Worm (Caenorhabditis elegans) whole organism, mixed stage, embryonic: Measurements from ENCODE around the gene dct-12.

ENCODE experiments used
- M03D4.4 ChIP-seq: sonication (generic microtip); optimal IDR thresholded peaks from 2 replicates; lab custom pipeline; 2017; ENCODE audit warnings: mild to moderate bottlenecking, missing genetic modification characterization, missing compliant biosample characterization
- bed-3 ChIP-seq: fragments of 200-800 bp; sonication (Bioruptor generic); optimal IDR thresholded peaks from 3 replicates; lab custom pipeline; 2018; ENCODE audit warnings: mild to moderate bottlenecking, missing genetic modification characterization, moderate library complexity, missing compliant biosample characterization
- blmp-1 ChIP-seq: fragments of 150-350 bp; optimal IDR thresholded peaks from 2 replicates; lab custom pipeline; 2014; ENCODE audit warnings: missing biosample characterization, missing genetic modification characterization
- ceh-43 ChIP-seq: fragments of 200-800 bp; sonication (Bioruptor generic); optimal IDR thresholded peaks from 2 replicates; lab custom pipeline; 2018; ENCODE audit warnings: mild to moderate bottlenecking, missing genetic modification characterization, moderate library complexity, missing compliant biosample characterization
- ceh-83 ChIP-seq: fragments of 200-800 bp; sonication (Bioruptor generic); optimal IDR thresholded peaks from 2 replicates; lab custom pipeline; 2018; ENCODE audit warnings: mild to moderate bottlenecking, missing genetic modification characterization, missing compliant biosample characterization
- ces-1 ChIP-seq: fragments of 150-350 bp; optimal IDR thresholded peaks from 2 replicates; lab custom pipeline; 2014; ENCODE audit warnings: missing biosample characterization, missing genetic modification reagents, missing genetic modification characterization
- cnd-1 ChIP-seq: fragments of 200-800 bp; sonication (Bioruptor generic); optimal IDR thresholded peaks from 2 replicates; lab custom pipeline; 2018; ENCODE audit warnings: mild to moderate bottlenecking, missing genetic modification characterization, missing compliant biosample characterization
- drap-1 ChIP-seq: fragments of 200-800 bp; sonication (Bioruptor generic); optimal IDR thresholded peaks from 3 replicates; lab custom pipeline; 2018; ENCODE audit warnings: mild to moderate bottlenecking, missing genetic modification characterization, missing compliant biosample characterization
- elt-1 ChIP-seq: sonication (generic microtip); optimal IDR thresholded peaks from 2 replicates; lab custom pipeline; 2017; ENCODE audit warnings: missing genetic modification characterization, mild to moderate bottlenecking, missing compliant biosample characterization, antibody characterized with exemption, moderate library complexity, borderline replicate concordance; ENCODE audit not compliant: insufficient read depth
- elt-3 ChIP-seq: fragments of 150-350 bp; optimal IDR thresholded peaks from 2 replicates; lab custom pipeline; 2014; ENCODE audit warnings: missing biosample characterization, missing genetic modification characterization
- flh-1 ChIP-seq: fragments of 200-800 bp; sonication (Bioruptor generic); optimal IDR thresholded peaks from 2 replicates; lab custom pipeline; 2018; ENCODE audit warnings: mild to moderate bottlenecking, missing genetic modification characterization, moderate library complexity, missing compliant biosample characterization
- ham-2 ChIP-seq: fragments of 200-800 bp; sonication (Bioruptor generic); optimal IDR thresholded peaks from 2 replicates; lab custom pipeline; 2018; ENCODE audit warnings: mild to moderate bottlenecking, missing genetic modification characterization, missing compliant biosample characterization
- hlh-1 ChIP-seq: fragments of 150-350 bp; optimal IDR thresholded peaks from 2 replicates; lab custom pipeline; 2014; ENCODE audit warnings: missing biosample characterization, missing genetic modification reagents, missing genetic modification characterization
- lin-13 ChIP-seq: fragments of 150-350 bp; optimal IDR thresholded peaks from 2 replicates; lab custom pipeline; 2014; ENCODE audit warnings: missing biosample characterization, missing genetic modification characterization
- lsy-2 ChIP-seq: fragments of 150-350 bp; optimal IDR thresholded peaks from 2 replicates; lab custom pipeline; 2014; ENCODE audit warnings: missing biosample characterization, missing genetic modification characterization
- mab-5 ChIP-seq: fragments of 150-350 bp; optimal IDR thresholded peaks from 2 replicates; lab custom pipeline; 2014; ENCODE audit warnings: missing biosample characterization, missing genetic modification characterization
- mep-1 ChIP-seq: fragments of 150-350 bp; optimal IDR thresholded peaks from 2 replicates; lab custom pipeline; 2017; ENCODE audit warnings: missing biosample characterization, missing genetic modification reagents, missing genetic modification characterization, inconsistent platforms
- mls-2 ChIP-seq: sonication (generic microtip); optimal IDR thresholded peaks from 2 replicates; lab custom pipeline; 2016; ENCODE audit warnings: mild to moderate bottlenecking, missing genetic modification characterization, moderate library complexity, missing compliant biosample characterization
- nhr-12 ChIP-seq: fragments of 150-350 bp; optimal IDR thresholded peaks from 2 replicates; lab custom pipeline; 2014; ENCODE audit warnings: missing biosample characterization, missing genetic modification characterization
- nhr-2 ChIP-seq: fragments of 150-350 bp; optimal IDR thresholded peaks from 2 replicates; lab custom pipeline; 2014; ENCODE audit warnings: missing biosample characterization, missing genetic modification characterization
- nhr-237 ChIP-seq: fragments of 150-350 bp; optimal IDR thresholded peaks from 2 replicates; lab custom pipeline; 2014; ENCODE audit warnings: missing biosample characterization, missing genetic modification characterization
- nhr-28 ChIP-seq: fragments of 150-350 bp; optimal IDR thresholded peaks from 2 replicates; lab custom pipeline; 2014; ENCODE audit warnings: missing biosample characterization, missing genetic modification characterization
- nhr-76 ChIP-seq: sonication (generic microtip); optimal IDR thresholded peaks from 2 replicates; lab custom pipeline; 2017; ENCODE audit warnings: missing biosample characterization, missing genetic modification characterization
- pha-4 ChIP-seq: fragments of 150-350 bp; optimal IDR thresholded peaks from 2 replicates; lab custom pipeline; 2018; ENCODE audit warnings: missing biosample characterization, missing genetic modification reagents, missing genetic modification characterization
- sem-2 ChIP-seq: fragments of 200-800 bp; sonication (Bioruptor generic); optimal IDR thresholded peaks from 2 replicates; lab custom pipeline; 2018; ENCODE audit warnings: mild to moderate bottlenecking, missing genetic modification characterization, missing compliant biosample characterization
- snpc-4 ChIP-seq: fragments of 150-350 bp; optimal IDR thresholded peaks from 2 replicates; lab custom pipeline; 2014; ENCODE audit warnings: missing biosample characterization, missing genetic modification characterization
- sptf-1 ChIP-seq: sonication (generic microtip); optimal IDR thresholded peaks from 2 replicates; lab custom pipeline; 2017; ENCODE audit warnings: mild to moderate bottlenecking, missing genetic modification characterization, moderate library complexity, missing compliant biosample characterization
- tbx-8 ChIP-seq: fragments of 200-800 bp; sonication (Bioruptor generic); optimal IDR thresholded peaks from 2 replicates; lab custom pipeline; 2018; ENCODE audit warnings: mild to moderate bottlenecking, missing genetic modification characterization, moderate library complexity, missing compliant biosample characterization
- unc-39 ChIP-seq: fragments of 150-350 bp; optimal IDR thresholded peaks from 2 replicates; lab custom pipeline; 2014; ENCODE audit warnings: missing biosample characterization, missing genetic modification characterization
- unc-62 ChIP-seq: fragments of 150-350 bp; optimal IDR thresholded peaks from 2 replicates; lab custom pipeline; 2014; ENCODE audit warnings: missing biosample characterization, missing genetic modification reagents, missing genetic modification characterization
- zip-8 ChIP-seq: fragments of 150-350 bp; optimal IDR thresholded peaks from 2 replicates; lab custom pipeline; 2014; ENCODE audit warnings: missing biosample characterization, missing genetic modification characterization

The dct-12 gene

DNA sequence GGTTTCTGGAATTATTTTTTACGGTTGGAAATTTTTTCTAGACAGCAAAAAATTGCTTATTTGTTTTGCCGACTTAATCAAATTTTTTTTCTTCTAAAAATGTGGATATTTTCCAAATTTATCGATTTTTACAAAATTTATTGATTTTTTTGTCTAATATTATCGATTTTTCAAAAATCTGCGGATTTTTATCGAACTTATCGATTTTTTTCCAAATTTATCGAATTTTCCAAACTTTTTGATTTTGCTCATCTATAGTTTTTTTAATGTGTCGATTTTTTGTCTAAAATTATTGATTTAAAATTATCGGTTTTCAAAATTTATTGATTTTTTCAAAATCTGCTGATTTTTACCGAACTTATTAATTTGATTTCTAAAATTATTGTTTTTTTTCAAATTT lies 38.1 kb downstream of the dct-12 start:
- TF ChIP-seq mab-5 (no peak), sem-2 (GFP tag; lab: Kevin White, UChicago) (no peak), ceh-83 (GFP tag; lab: Kevin White, UChicago) (no peak), cnd-1 (tag; lab: Kevin White, UChicago) (no peak), M03D4.4 (tag; lab: Kevin White, UChicago) (no peak), lsy-2 (tag; lab: Kevin White, UChicago) (no peak), mep-1 (tag; lab: Kevin White, UChicago) (no peak), ceh-43 (no peak), nhr-237 (tag; lab: Kevin White, UChicago) (no peak), nhr-12 (no peak), blmp-1 (no peak), pha-4 (tag; lab: Kevin White, UChicago) (no peak), hlh-1 (tag; lab: Kevin White, UChicago) (no peak)

DNA sequence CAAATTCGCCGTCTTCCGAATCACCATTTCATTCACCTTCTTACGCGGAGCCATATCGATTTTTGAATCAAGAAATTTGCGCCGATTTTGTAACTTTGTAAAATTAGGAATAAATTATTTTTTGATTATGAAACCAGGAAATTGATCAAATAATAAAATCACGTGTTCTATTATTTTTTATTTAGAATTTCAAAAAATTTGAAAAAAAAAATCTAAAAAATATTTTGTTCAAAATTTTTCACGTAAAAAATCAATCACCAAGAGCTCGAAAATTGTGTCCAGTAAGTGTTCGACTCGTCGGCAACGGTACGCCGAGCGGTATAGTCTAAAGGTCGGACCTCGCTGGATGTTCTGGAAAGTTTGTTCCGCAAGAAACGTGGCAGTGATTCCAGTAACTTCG lies 38.6 kb downstream of the dct-12 start, which contains the start of gene Y57A10B.7:
TSS of gene Y57A10B.7 (minus strand) at position 101 of the 400 bp plus-strand sequence.
- TF ChIP-seq sem-2 (GFP tag; lab: Kevin White, UChicago) (no peak), ham-2 (no peak), nhr-28 (tag; lab: Kevin White, UChicago) (no peak), elt-1 (tag; lab: Kevin White, UChicago) (no peak), lin-13 (tag; lab: Kevin White, UChicago) (no peak), unc-39 (no peak), nhr-237 (tag; lab: Kevin White, UChicago) (no peak), drap-1 (no peak), tbx-8 (GFP tag; lab: Kevin White, UChicago) (no peak), M03D4.4 (tag; lab: Kevin White, UChicago) (no peak), nhr-12 (no peak), unc-62 (no peak), hlh-1 (tag; lab: Kevin White, UChicago) (no peak), ceh-83 (GFP tag; lab: Kevin White, UChicago) (no peak)

DNA sequence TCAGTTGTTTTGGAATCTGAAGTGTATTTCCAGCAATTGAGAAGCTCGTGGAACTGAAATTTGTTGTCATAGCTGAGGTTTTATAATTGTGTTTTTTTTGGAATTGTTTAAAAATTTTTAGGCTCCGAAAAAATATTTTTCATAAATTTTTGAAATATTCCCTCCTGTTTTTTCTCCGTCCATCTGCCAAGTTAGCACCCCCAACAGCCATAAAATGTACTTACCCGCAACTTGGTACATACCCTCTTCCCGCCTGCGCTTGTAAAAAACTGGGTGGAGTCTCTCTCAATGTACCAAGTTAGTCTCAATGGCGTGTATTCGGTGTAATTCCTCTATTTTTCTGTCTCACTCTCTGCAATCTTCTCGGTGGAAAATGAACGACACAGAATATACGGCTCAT lies 42.5 kb downstream of the dct-12 start, which contains the start of gene Y57A10B.6:
TSS of gene Y57A10B.6 (plus strand) at position 301 of the 400 bp plus-strand sequence.
- TF ChIP-seq unc-62 (no peak), nhr-237 (tag; lab: Kevin White, UChicago) (no peak), bed-3 (no peak), sem-2 (GFP tag; lab: Kevin White, UChicago) (no peak), ceh-83 (GFP tag; lab: Kevin White, UChicago) (no peak)

DNA sequence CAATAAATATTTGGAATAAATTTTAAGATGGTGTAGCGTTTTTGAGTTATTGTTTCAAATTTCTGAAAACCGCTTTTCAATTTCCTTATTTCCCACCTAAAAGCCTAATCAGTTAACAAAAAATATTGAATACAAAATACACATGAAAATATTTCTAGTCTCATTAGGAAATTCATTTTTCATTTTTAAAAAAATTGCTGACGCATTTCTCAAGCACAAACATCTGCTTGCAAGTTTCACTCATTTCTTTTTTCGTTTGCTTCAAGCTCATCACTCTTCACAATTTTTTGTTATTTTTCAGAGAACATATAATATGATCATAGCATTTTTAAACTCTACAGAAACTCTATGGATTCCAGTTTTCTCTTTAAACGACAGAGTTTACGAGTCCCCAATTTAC lies 44.3 kb downstream of the dct-12 start, which contains the start of gene sre-41:
TSS of gene sre-41 (plus strand) at position 301 of the 400 bp plus-strand sequence.
- TF ChIP-seq mab-5 = no peak
- TF ChIP-seq ces-1 (GFP tag; lab: Kevin White, UChicago) = no peak
- TF ChIP-seq elt-3 (tag; lab: Kevin White, UChicago) = no peak
- no peak for TF ChIP-seq ceh-83 (GFP tag; lab: Kevin White, UChicago)

DNA sequence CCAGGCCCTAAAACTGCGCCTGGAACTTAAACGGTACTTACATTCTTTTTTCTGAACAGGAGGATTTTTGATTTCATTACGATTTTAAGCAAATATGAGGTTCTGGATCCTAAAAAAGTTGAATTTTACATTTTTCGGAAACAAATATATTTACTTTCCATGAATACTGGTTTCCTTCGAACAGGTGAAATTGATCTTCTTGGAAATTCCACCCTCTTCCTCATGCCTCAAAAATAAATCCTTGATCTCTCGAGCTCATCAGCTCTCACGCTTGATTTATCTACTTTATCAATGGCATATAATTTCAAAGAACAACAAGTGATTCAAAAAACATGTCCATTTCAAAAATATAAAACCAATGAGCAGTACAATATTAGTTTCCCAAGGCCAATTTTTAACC lies 44.8 kb downstream of the dct-12 start:
- TF ChIP-seq flh-1 (no peak), sptf-1 (tag; lab: Kevin White, UChicago) (no peak), unc-39 (no peak), tbx-8 (GFP tag; lab: Kevin White, UChicago) (no peak), nhr-2 (tag; lab: Kevin White, UChicago) (no peak), mab-5 (no peak), snpc-4 (tag; lab: Kevin White, UChicago) (no peak), mep-1 (tag; lab: Kevin White, UChicago) (no peak), elt-1 (tag; lab: Kevin White, UChicago) (no peak), nhr-28 (tag; lab: Kevin White, UChicago) (no peak), elt-3 (tag; lab: Kevin White, UChicago) (no peak), nhr-12 (no peak), unc-62 (no peak), nhr-76 (tag; lab: Kevin White, UChicago) (no peak), mls-2 (tag; lab: Kevin White, UChicago) (no peak), drap-1 (no peak), zip-8 (tag; lab: Kevin White, UChicago) (no peak), bed-3 (no peak)
- TF ChIP-seq, all 35 proteins: peak for 0
